Worm (Caenorhabditis elegans): Measurements from ENCODE around the gene nhr-268.
"Not testable (repeated sequence)": the region's sequence is repeated elsewhere in the genome, so short reads cannot be mapped to it uniquely, and the experiment has no call there.

Gene nhr-268

ce11 chrV:15658262-15659060 lies 31.6 kb upstream of the nhr-268 start:
- no peak for TF ChIP-seq nhr-237 (tag; optimal IDR thresholded peaks at IDR 0.05)
- no peak for TF ChIP-seq tbx-8 (GFP tag; optimal IDR thresholded peaks at IDR 0.05)
- no peak for TF ChIP-seq mls-2 (tag; optimal IDR thresholded peaks at IDR 0.05)
- peak; percentile 91 for TF ChIP-seq hlh-1 (tag; optimal IDR thresholded peaks at IDR 0.05)

ce11 chrV:15661003-15661402 lies 29.0 kb upstream of the nhr-268 start:
- no peak for TF ChIP-seq blmp-1 (tag; optimal IDR thresholded peaks at IDR 0.05)
- no peak for TF ChIP-seq bed-3 (GFP tag; optimal IDR thresholded peaks at IDR 0.05)
- TF ChIP-seq mep-1 (tag; optimal IDR thresholded peaks at IDR 0.05): no peak
- no peak for TF ChIP-seq nhr-12 (tag; optimal IDR thresholded peaks at IDR 0.05)
- TF ChIP-seq ham-2 (GFP tag; optimal IDR thresholded peaks at IDR 0.05): peak; percentile 43
- TF ChIP-seq M03D4.4 (tag; optimal IDR thresholded peaks at IDR 0.05): no peak
- peak; percentile 94 for TF ChIP-seq elt-1 (tag; optimal IDR thresholded peaks at IDR 0.05; ENCODE audit: borderline replicate concordance, insufficient read depth)
- no peak for TF ChIP-seq ceh-39 (tag; optimal IDR thresholded peaks at IDR 0.05)
- TF ChIP-seq unc-62 (GFP tag; optimal IDR thresholded peaks at IDR 0.05): no peak
- TF ChIP-seq cnd-1 (tag; optimal IDR thresholded peaks at IDR 0.05): no peak
- no peak for TF ChIP-seq lsy-2 (tag; optimal IDR thresholded peaks at IDR 0.05)
- no peak for TF ChIP-seq sptf-1 (tag; optimal IDR thresholded peaks at IDR 0.05)

DNA sequence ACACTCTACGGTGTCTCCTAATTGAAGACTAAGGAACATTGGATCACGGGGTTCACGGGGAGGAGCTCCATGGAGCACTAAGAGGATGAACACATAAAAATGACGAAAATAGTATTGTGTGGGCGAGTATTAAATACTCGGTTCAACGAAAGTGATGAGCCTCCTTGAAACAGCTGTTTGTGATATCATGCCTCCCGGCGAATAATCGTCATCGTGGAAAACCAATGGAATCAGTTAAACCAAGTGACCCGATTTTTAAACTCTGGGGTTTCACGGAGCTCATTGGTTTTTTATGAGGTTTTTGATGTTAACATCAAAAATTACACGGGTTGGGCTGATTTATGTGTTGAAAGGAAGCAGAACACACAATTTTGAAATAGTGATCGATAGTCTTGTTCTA lies 28.5 kb upstream of the nhr-268 start:
- TF ChIP-seq mab-5 (tag; optimal IDR thresholded peaks at IDR 0.05) (no peak), elt-1 (tag; optimal IDR thresholded peaks at IDR 0.05; ENCODE audit: borderline replicate concordance, insufficient read depth) (no peak), tbx-8 (GFP tag; optimal IDR thresholded peaks at IDR 0.05) (no peak), snpc-4 (tag; optimal IDR thresholded peaks at IDR 0.05) (no peak), nhr-12 (tag; optimal IDR thresholded peaks at IDR 0.05) (no peak), unc-39 (tag; optimal IDR thresholded peaks at IDR 0.05) (no peak)

- peak; percentile 9 for TF ChIP-seq hlh-1 (tag; optimal IDR thresholded peaks at IDR 0.05)
- peak; percentile 68 for TF ChIP-seq unc-62 (GFP tag; optimal IDR thresholded peaks at IDR 0.05)
- TF ChIP-seq lin-13 (tag; optimal IDR thresholded peaks at IDR 0.05): no peak
- peak; percentile 68 for TF ChIP-seq elt-1 (tag; optimal IDR thresholded peaks at IDR 0.05; ENCODE audit: borderline replicate concordance, insufficient read depth)
Observed at ce11 chrV:15664053-15664661, 25.9 kb upstream of the nhr-268 start.

- no peak for TF ChIP-seq mls-2 (tag; optimal IDR thresholded peaks at IDR 0.05)
- no peak for TF ChIP-seq mab-5 (tag; optimal IDR thresholded peaks at IDR 0.05)
- TF ChIP-seq ham-2 (GFP tag; optimal IDR thresholded peaks at IDR 0.05): no peak
- no peak for TF ChIP-seq unc-120 (tag; optimal IDR thresholded peaks at IDR 0.05; ENCODE audit: poor library complexity, severe bottlenecking)
- no peak for TF ChIP-seq cnd-1 (tag; optimal IDR thresholded peaks at IDR 0.05)
Observed at ce11 chrV:15666718-15667117, 23.3 kb upstream of the nhr-268 start.

DNA sequence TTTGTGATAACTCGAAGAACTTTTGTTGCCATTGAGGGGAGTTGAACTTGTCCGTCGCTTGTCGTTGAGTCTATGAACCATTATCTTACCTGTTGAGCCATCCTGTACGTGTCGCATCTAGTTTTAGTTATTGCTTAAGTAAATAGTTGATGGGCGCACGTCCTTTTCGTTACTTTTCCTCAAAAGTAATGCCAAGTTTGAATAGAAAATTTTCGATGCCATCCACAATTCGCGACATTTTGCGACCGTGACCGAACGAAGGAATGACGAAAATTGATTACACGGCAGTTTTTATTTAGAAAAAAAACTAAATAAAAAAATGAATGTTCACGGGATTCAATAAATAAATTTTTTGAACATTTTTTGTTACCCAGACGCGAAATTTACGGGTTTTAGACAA lies 21.9 kb upstream of the nhr-268 start, which contains the start of gene F53E4.1:
F53E4.1 (minus strand) TSS at position 101 of the 400 bp plus-strand sequence.
- not testable (repeated sequence) for TF ChIP-seq ceh-39, mls-2, nhr-76 (tag; optimal IDR thresholded peaks at IDR 0.05)

ce11 chrV:15668870-15669269 lies 21.2 kb upstream of the nhr-268 start, which contains the start of gene K06B4.4:
Gene K06B4.4 (plus strand): TSS chrV:15669170.
- TF ChIP-seq ceh-39 (tag; optimal IDR thresholded peaks at IDR 0.05) (no peak), bed-3 (GFP tag; optimal IDR thresholded peaks at IDR 0.05) (no peak), sptf-1 (tag; optimal IDR thresholded peaks at IDR 0.05) (no peak), elt-3 (tag; optimal IDR thresholded peaks at IDR 0.05) (no peak), lin-13 (tag; optimal IDR thresholded peaks at IDR 0.05) (no peak)

- TF ChIP-seq sem-2 (GFP tag; optimal IDR thresholded peaks at IDR 0.05); pha-4 (tag; optimal IDR thresholded peaks at IDR 0.05); bed-3 (GFP tag; optimal IDR thresholded peaks at IDR 0.05): not testable (repeated sequence)
Observed at ce11 chrV:15670139-15670538, 19.9 kb upstream of the nhr-268 start, which contains the start of gene K06B4.15. Gene K06B4.15 (plus strand): TSS chrV:15670439.
